Worm (Caenorhabditis elegans) whole organism, midembryonic: Measurements from ENCODE around the gene K06H6.1.

ENCODE experiments used
- T22C8.4 ChIP-seq: fragments of 200-800 bp; sonication (Bioruptor generic); IDR thresholded peaks from 2 replicates; pipeline ENCODE4 v1.3.6; 2022; ENCODE audit warnings: missing genetic modification characterization, missing compliant biosample characterization
- cog-1 ChIP-seq: sonication (generic microtip); optimal IDR thresholded peaks from 2 replicates; lab custom pipeline; 2016; ENCODE audit warnings: missing genetic modification characterization, missing compliant biosample characterization
- flt-1 ChIP-seq: fragments of 200-800 bp; sonication (Bioruptor generic); IDR thresholded peaks from 2 replicates; pipeline ENCODE4 v1.3.6; 2022; ENCODE audit warnings: missing genetic modification characterization, missing compliant biosample characterization
- klf-2 ChIP-seq: fragments of 200-800 bp; sonication (Bioruptor generic); conservative IDR thresholded peaks from 2 replicates; pipeline ENCODE4 v1.3.6; 2022; ENCODE audit warnings: missing genetic modification reagents, missing genetic modification characterization, missing compliant biosample characterization
- med-1 ChIP-seq: sonication (generic microtip); optimal IDR thresholded peaks from 2 replicates; lab custom pipeline; 2017; ENCODE audit warnings: missing genetic modification characterization, mild to moderate bottlenecking, missing compliant biosample characterization, antibody characterized with exemption, missing genetic modification reagents; ENCODE audit not compliant: insufficient read depth
- ref-1 ChIP-seq: fragments of 200-800 bp; sonication (Bioruptor generic); conservative IDR thresholded peaks from 2 replicates; pipeline ENCODE4 v1.3.6; 2022; ENCODE audit warnings: missing genetic modification reagents, missing genetic modification characterization, missing compliant biosample characterization
- tab-1 ChIP-seq: fragments of 200-800 bp; sonication (Bioruptor generic); IDR thresholded peaks from 2 replicates; pipeline ENCODE4 v1.3.6; 2022; ENCODE audit warnings: missing genetic modification characterization, missing compliant biosample characterization
- ztf-23 ChIP-seq: fragments of 200-800 bp; sonication (Bioruptor generic); IDR thresholded peaks from 2 replicates; pipeline ENCODE4 v1.3.6; 2022; ENCODE audit warnings: missing genetic modification reagents, missing genetic modification characterization, missing compliant biosample characterization
- ztf-29 ChIP-seq: fragments of 200-800 bp; sonication (Bioruptor generic); IDR thresholded peaks from 2 replicates; pipeline ENCODE4 v1.3.6; 2022; ENCODE audit warnings: missing genetic modification reagents, missing genetic modification characterization, missing compliant biosample characterization

The K06H6.1 gene

ce11 chrV:568105-568504, 19.8 kb upstream of the K06H6.1 start, which contains the start of gene sri-72:
Gene sri-72 (minus strand): TSS chrV:568205.
- TF ChIP-seq T22C8.4 (GFP tag; lab: Robert Waterston, UW) (no peak), klf-2 (GFP tag; lab: Robert Waterston, UW) (no peak), cog-1 (tag; lab: Kevin White, UChicago) (no peak), ztf-29 (GFP tag; lab: Robert Waterston, UW) (no peak), flt-1 (GFP tag; lab: Robert Waterston, UW) (no peak), med-1 (GFP tag; lab: Kevin White, UChicago) (no peak)

ce11 chrV:574639-575038, 13.3 kb upstream of the K06H6.1 start, which contains the start of gene C14C6.13:
Gene C14C6.13 (minus strand): TSS chrV:574739.
- TF ChIP-seq klf-2 (GFP tag; lab: Robert Waterston, UW) (no peak), ref-1 (GFP tag; lab: Robert Waterston, UW) (no peak), ztf-23 (GFP tag; lab: Robert Waterston, UW) (no peak), flt-1 (GFP tag; lab: Robert Waterston, UW) (no peak), ztf-29 (GFP tag; lab: Robert Waterston, UW) (no peak), cog-1 (tag; lab: Kevin White, UChicago) (no peak), med-1 (GFP tag; lab: Kevin White, UChicago) (no peak), tab-1 (GFP tag; lab: Robert Waterston, UW) (no peak), T22C8.4 (GFP tag; lab: Robert Waterston, UW) (no peak)

ce11 chrV:576070-576469, 11.8 kb upstream of the K06H6.1 start, which contains the start of gene K06H6.5:
Gene K06H6.5 (plus strand): TSS chrV:576370.
- TF ChIP-seq med-1 (GFP tag; lab: Kevin White, UChicago) (no peak), T22C8.4 (GFP tag; lab: Robert Waterston, UW) (no peak), flt-1 (GFP tag; lab: Robert Waterston, UW) (no peak), tab-1 (GFP tag; lab: Robert Waterston, UW) (no peak), cog-1 (tag; lab: Kevin White, UChicago) (no peak), ztf-23 (GFP tag; lab: Robert Waterston, UW) (no peak), ref-1 (GFP tag; lab: Robert Waterston, UW) (no peak), klf-2 (GFP tag; lab: Robert Waterston, UW) (no peak), ztf-29 (GFP tag; lab: Robert Waterston, UW) (no peak)

- no peak for TF ChIP-seq ztf-23 (GFP tag; lab: Robert Waterston, UW)
Measured at ce11 chrV:576918-577317, 11.0 kb upstream of the K06H6.1 start.

- no peak for TF ChIP-seq ref-1 (GFP tag; lab: Robert Waterston, UW)
- TF ChIP-seq tab-1 (GFP tag; lab: Robert Waterston, UW) = no peak
- TF ChIP-seq klf-2 (GFP tag; lab: Robert Waterston, UW) = no peak
- TF ChIP-seq med-1 (GFP tag; lab: Kevin White, UChicago) = no peak
- TF ChIP-seq cog-1 (tag; lab: Kevin White, UChicago) = no peak
- no peak for TF ChIP-seq flt-1 (GFP tag; lab: Robert Waterston, UW)
- no peak for TF ChIP-seq T22C8.4 (GFP tag; lab: Robert Waterston, UW)
- no peak for TF ChIP-seq ztf-29 (GFP tag; lab: Robert Waterston, UW)
- TF ChIP-seq ztf-23 (GFP tag; lab: Robert Waterston, UW) = no peak
Measured at ce11 chrV:578977-579376, 8.9 kb upstream of the K06H6.1 start, which contains the start of gene K06H6.4. Gene K06H6.4 (plus strand): TSS chrV:579277.

ce11 chrV:581616-582015, 6.3 kb upstream of the K06H6.1 start, which contains the start of gene nstp-7:
Gene nstp-7 (plus strand): TSS chrV:581916.
- no peak for TF ChIP-seq med-1 (GFP tag; lab: Kevin White, UChicago)
- TF ChIP-seq ztf-29 (GFP tag; lab: Robert Waterston, UW) = no peak
- TF ChIP-seq ref-1 (GFP tag; lab: Robert Waterston, UW) = no peak
- no peak for TF ChIP-seq flt-1 (GFP tag; lab: Robert Waterston, UW)
- TF ChIP-seq ztf-23 (GFP tag; lab: Robert Waterston, UW) = no peak
- TF ChIP-seq cog-1 (tag; lab: Kevin White, UChicago) = no peak
- no peak for TF ChIP-seq klf-2 (GFP tag; lab: Robert Waterston, UW)
- TF ChIP-seq T22C8.4 (GFP tag; lab: Robert Waterston, UW) = no peak
- no peak for TF ChIP-seq tab-1 (GFP tag; lab: Robert Waterston, UW)

- no peak for TF ChIP-seq T22C8.4 (GFP tag; lab: Robert Waterston, UW)
Measured at ce11 chrV:585472-585871, 2.4 kb upstream of the K06H6.1 start, which contains the start of gene K06H6.2. Gene K06H6.2 (plus strand): TSS chrV:585772.

- TF ChIP-seq flt-1 (GFP tag; lab: Robert Waterston, UW) (no peak), cog-1 (tag; lab: Kevin White, UChicago) (no peak), T22C8.4 (GFP tag; lab: Robert Waterston, UW) (no peak), ztf-29 (GFP tag; lab: Robert Waterston, UW) (no peak), ref-1 (GFP tag; lab: Robert Waterston, UW) (no peak), klf-2 (GFP tag; lab: Robert Waterston, UW) (no peak), med-1 (GFP tag; lab: Kevin White, UChicago) (no peak), ztf-23 (GFP tag; lab: Robert Waterston, UW) (no peak), tab-1 (GFP tag; lab: Robert Waterston, UW) (no peak)
Measured at ce11 chrV:590182-590581, 2.3 kb downstream of the K06H6.1 start, which contains the start of gene ZK488.6. Gene ZK488.6 (plus strand): TSS chrV:590482.

- no peak for TF ChIP-seq cog-1 (tag; lab: Kevin White, UChicago)
- no peak for TF ChIP-seq ztf-29 (GFP tag; lab: Robert Waterston, UW)
- no peak for TF ChIP-seq ztf-23 (GFP tag; lab: Robert Waterston, UW)
- no peak for TF ChIP-seq klf-2 (GFP tag; lab: Robert Waterston, UW)
- no peak for TF ChIP-seq ref-1 (GFP tag; lab: Robert Waterston, UW)
- TF ChIP-seq tab-1 (GFP tag; lab: Robert Waterston, UW) = no peak
- TF ChIP-seq T22C8.4 (GFP tag; lab: Robert Waterston, UW) = no peak
Measured at ce11 chrV:592959-593358, 5.0 kb downstream of the K06H6.1 start, which contains the start of gene ZK488.5. Gene ZK488.5 (plus strand): TSS chrV:593259.
